Worm (Caenorhabditis elegans) whole organism, L4 larva: ENCODE measurements around the gene lias-1.
"Not testable (repeated sequence)": the region's sequence is repeated elsewhere in the genome, so short reads cannot be mapped to it uniquely, and the experiment has no call there.

Experiments used
- D1046.2 ChIP-seq: fragments of 200-800 bp; sonication (Bioruptor generic); IDR thresholded peaks from 2 replicates; pipeline ENCODE4 v1.3.6; 2022; ENCODE audit warnings: missing genetic modification characterization, missing compliant biosample characterization
- F26F4.8 ChIP-seq: fragments of 200-800 bp; sonication (Bioruptor generic); conservative IDR thresholded peaks from 2 replicates; pipeline ENCODE4 v1.3.6; 2022; ENCODE audit warnings: missing genetic modification characterization, missing compliant biosample characterization
- T20F7.1 ChIP-seq: fragments of 200-800 bp; sonication (Bioruptor generic); optimal IDR thresholded peaks from 2 replicates; lab custom pipeline; 2018; ENCODE audit warnings: mild to moderate bottlenecking, missing genetic modification characterization, missing compliant biosample characterization
- ZK546.5 ChIP-seq, 2 experiments: sonication (generic microtip); optimal IDR thresholded peaks; 2 replicates each; lab custom pipeline; 2017; ENCODE audit warnings: missing biosample characterization in 2 of 2, missing genetic modification characterization in 2 of 2
- arid-1 ChIP-seq: fragments of 200-800 bp; sonication (Bioruptor generic); conservative IDR thresholded peaks from 2 replicates; pipeline ENCODE4 v1.3.6; 2022; ENCODE audit warnings: missing genetic modification reagents, missing genetic modification characterization, missing compliant biosample characterization
- attf-4 ChIP-seq: sonication (generic microtip); optimal IDR thresholded peaks from 3 replicates; lab custom pipeline; 2017; ENCODE audit warnings: missing biosample characterization, missing genetic modification characterization
- ceh-32 ChIP-seq: sonication (generic microtip); optimal IDR thresholded peaks from 2 replicates; lab custom pipeline; 2016; ENCODE audit warnings: mild to moderate bottlenecking, missing genetic modification characterization, missing compliant biosample characterization; ENCODE audit not compliant: poor library complexity
- ceh-62 ChIP-seq: sonication (generic microtip); optimal IDR thresholded peaks from 2 replicates; lab custom pipeline; 2017; ENCODE audit warnings: missing biosample characterization, missing genetic modification characterization
- dmd-8 ChIP-seq: fragments of 200-800 bp; sonication (Bioruptor generic); IDR thresholded peaks from 2 replicates; pipeline ENCODE4 v1.3.6; 2022; ENCODE audit warnings: missing genetic modification characterization, missing compliant biosample characterization
- dmd-9 ChIP-seq: fragments of 200-800 bp; sonication (Bioruptor generic); IDR thresholded peaks from 2 replicates; pipeline ENCODE4 v1.3.6; 2022; ENCODE audit warnings: missing genetic modification reagents, missing genetic modification characterization, missing compliant biosample characterization
- dve-1 ChIP-seq: sonication (generic microtip); optimal IDR thresholded peaks from 2 replicates; lab custom pipeline; 2017; ENCODE audit warnings: antibody characterized with exemption, mild to moderate bottlenecking, missing genetic modification characterization, missing compliant biosample characterization; ENCODE audit not compliant: insufficient read depth
- egl-27 ChIP-seq: sonication (generic microtip); optimal IDR thresholded peaks from 3 replicates; lab custom pipeline; 2017; ENCODE audit warnings: missing biosample characterization, missing genetic modification reagents, missing genetic modification characterization
- egl-43 ChIP-seq: fragments of 200-800 bp; sonication (Bioruptor generic); IDR thresholded peaks from 2 replicates; pipeline ENCODE4 v1.3.6; 2022; ENCODE audit warnings: missing genetic modification reagents, missing genetic modification characterization, missing compliant biosample characterization
- jun-1 ChIP-seq: fragments of 150-350 bp; optimal IDR thresholded peaks from 2 replicates; lab custom pipeline; 2014; ENCODE audit warnings: missing biosample characterization, missing genetic modification reagents, missing genetic modification characterization
- lim-7 ChIP-seq: fragments of 200-800 bp; sonication (Bioruptor generic); IDR thresholded peaks from 2 replicates; pipeline ENCODE4 v1.3.6; 2022; ENCODE audit warnings: missing genetic modification characterization, missing compliant biosample characterization
- lin-13 ChIP-seq: fragments of 150-350 bp; optimal IDR thresholded peaks from 2 replicates; lab custom pipeline; 2014; ENCODE audit warnings: missing biosample characterization, missing genetic modification reagents, missing genetic modification characterization
- lir-3 ChIP-seq: sonication (generic microtip); optimal IDR thresholded peaks from 2 replicates; lab custom pipeline; 2016; ENCODE audit warnings: mild to moderate bottlenecking, missing genetic modification characterization, missing compliant biosample characterization
- nhr-41 ChIP-seq: fragments of 200-800 bp; sonication (Bioruptor generic); IDR thresholded peaks from 2 replicates; pipeline ENCODE4 v1.3.6; 2022; ENCODE audit warnings: missing genetic modification reagents, missing genetic modification characterization, missing compliant biosample characterization
- sdz-12 ChIP-seq: fragments of 200-800 bp; sonication (Bioruptor generic); optimal IDR thresholded peaks from 2 replicates; lab custom pipeline; 2018; ENCODE audit warnings: mild to moderate bottlenecking, missing genetic modification characterization, missing compliant biosample characterization
- skn-1 ChIP-seq: fragments of 150-350 bp; optimal IDR thresholded peaks from 2 replicates; lab custom pipeline; 2014; ENCODE audit warnings: missing biosample characterization, missing genetic modification characterization
- snpc-1.2 ChIP-seq: fragments of 200-800 bp; sonication (Bioruptor generic); IDR thresholded peaks from 2 replicates; pipeline ENCODE4 v1.3.6; 2022; ENCODE audit warnings: missing genetic modification reagents, missing genetic modification characterization, missing compliant biosample characterization
- snpc-4 ChIP-seq: fragments of 150-350 bp; optimal IDR thresholded peaks from 2 replicates; lab custom pipeline; 2014; ENCODE audit warnings: missing biosample characterization, missing genetic modification characterization
- zfp-2 ChIP-seq: sonication (generic microtip); optimal IDR thresholded peaks from 2 replicates; lab custom pipeline; 2016; ENCODE audit warnings: mild to moderate bottlenecking, missing genetic modification characterization, missing compliant biosample characterization

Gene lias-1

DNA sequence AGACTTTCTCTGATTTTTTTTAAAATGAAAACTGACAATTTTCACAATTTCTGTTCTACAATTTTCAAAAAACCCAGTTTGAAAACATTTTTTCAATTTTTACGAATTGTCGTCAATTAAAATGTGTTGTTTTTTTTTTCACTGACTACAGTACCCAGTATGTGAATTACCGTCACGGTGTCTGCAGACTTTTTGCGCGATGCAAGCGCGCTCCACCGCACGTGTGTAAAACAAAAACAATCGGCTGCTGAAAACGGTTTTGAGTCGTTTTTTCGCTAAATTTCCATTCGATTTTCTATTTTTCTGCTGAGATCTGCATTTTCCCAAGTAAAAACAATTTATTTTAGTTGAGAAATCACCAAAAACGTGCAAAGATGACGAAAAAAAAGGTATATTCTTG lies 48.7 kb downstream of the lias-1 start (continued):
- TF ChIP-seq egl-43 (GFP tag; lab: Robert Waterston, UW) (peak; percentile 85), sdz-12 (GFP tag; lab: Kevin White, UChicago) (no peak), egl-27 (tag; lab: Kevin White, UChicago) (no peak), lin-13 (peak; percentile 98), nhr-41 (GFP tag; lab: Robert Waterston, UW) (0 out of 2 replicates have a peak, but pooled peaks have one; percentile 15), skn-1 (tag; lab: Kevin White, UChicago) (no peak), zfp-2 (tag; lab: Kevin White, UChicago) (peak; percentile 91), ceh-62 (tag; lab: Kevin White, UChicago) (no peak), T20F7.1 (peak; percentile 95), arid-1 (GFP tag; lab: Robert Waterston, UW) (peak; percentile 93), ZK546.5 (tag; optimal IDR thresholded peaks at IDR 0.05; lab: Kevin White, UChicago) (peak in 1 of 2 experiments; percentile 64), dve-1 (tag; lab: Kevin White, UChicago) (peak; percentile 100), snpc-4 (tag; lab: Kevin White, UChicago) (no peak), jun-1 (tag; lab: Kevin White, UChicago) (peak; percentile 95), lim-7 (GFP tag; lab: Robert Waterston, UW) (no peak), dmd-9 (peak; percentile 97), attf-4 (tag; lab: Kevin White, UChicago) (no peak), lir-3 (peak; percentile 71), dmd-8 (no peak), D1046.2 (GFP tag; lab: Robert Waterston, UW) (peak; percentile 96)

DNA sequence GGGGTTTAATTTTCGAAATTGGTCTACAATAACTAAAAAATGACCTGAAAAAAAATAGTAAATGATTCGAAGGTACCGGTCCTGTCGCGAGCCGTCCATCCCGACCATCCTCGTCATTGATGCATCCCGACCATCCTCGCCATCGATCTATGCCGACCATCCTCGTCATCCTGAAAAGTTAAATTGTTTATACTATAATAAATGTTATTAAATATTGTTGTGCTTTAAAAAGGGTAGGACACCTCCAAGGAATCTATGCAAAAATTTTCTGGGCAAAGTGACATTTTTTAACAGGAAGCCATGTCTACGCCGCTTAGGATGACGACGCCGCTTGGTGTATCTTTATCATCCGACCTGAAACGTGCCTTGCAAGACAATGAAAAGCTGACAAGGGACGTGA lies 50.9 kb downstream of the lias-1 start, which contains the start of gene C34C12.1:
C34C12.1 (plus strand) TSS at position 301 of the 400 bp plus-strand sequence.
- TF ChIP-seq ceh-32 (tag; lab: Kevin White, UChicago); F26F4.8 (GFP tag; lab: Robert Waterston, UW); snpc-1.2 (GFP tag; lab: Robert Waterston, UW): not testable (repeated sequence)
